Fruit fly (Drosophila melanogaster): Measurements from ENCODE around the gene Dyro.

dm6 chr3L:11322148-11323093 is 26.7 kb upstream of the Dyro start:
- no peak for TF ChIP-seq CTCF (optimal IDR thresholded peaks at IDR 0.05)
- no peak for TF ChIP-seq CG8478 (optimal IDR thresholded peaks at IDR 0.05)

Data from S2 (cell line).